Worm (Caenorhabditis elegans): ENCODE results near the gene sra-14.

sra-14 gene

DNA sequence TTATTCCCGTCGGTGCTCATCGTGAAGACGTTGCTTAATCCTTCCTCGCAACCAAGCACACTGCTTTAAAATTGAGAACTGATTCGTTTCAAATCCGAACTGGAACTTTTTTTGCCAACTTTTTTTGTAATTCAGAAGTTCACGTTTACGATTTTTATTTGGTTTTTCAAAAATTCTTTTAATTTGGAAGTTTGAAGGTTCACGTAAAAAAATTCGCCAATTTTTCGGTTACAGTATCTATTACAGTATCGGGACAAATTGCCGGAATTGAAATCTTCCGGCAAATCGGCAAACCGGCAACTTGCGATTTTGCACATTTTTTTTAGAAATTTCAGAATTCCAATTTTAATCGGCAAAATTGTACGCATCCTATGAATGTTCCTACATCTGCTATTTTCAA, 43.2 kb downstream of the sra-14 start, which contains the start of gene F58G1.3:
Gene F58G1.3, minus strand, starts transcription at position 101 of the 400 bp plus-strand sequence.
- TF ChIP-seq lim-7 (GFP tag; IDR thresholded peaks at IDR 0.05) = no peak
- no peak for TF ChIP-seq ceh-82 (tag; optimal IDR thresholded peaks at IDR 0.05)
- TF ChIP-seq hlh-11 (tag; optimal IDR thresholded peaks at IDR 0.05) = no peak
- TF ChIP-seq D1046.2 (GFP tag; IDR thresholded peaks at IDR 0.05) = no peak
- TF ChIP-seq unc-130 (GFP tag; optimal IDR thresholded peaks at IDR 0.05) = no peak
- no peak for TF ChIP-seq dpl-1 (GFP tag; optimal IDR thresholded peaks at IDR 0.05)
- no peak for TF ChIP-seq mes-2 (tag; optimal IDR thresholded peaks at IDR 0.05; ENCODE audit: poor library complexity, severe bottlenecking)
- TF ChIP-seq lir-3 (tag; optimal IDR thresholded peaks at IDR 0.05) = no peak
- TF ChIP-seq zfp-2 (tag; optimal IDR thresholded peaks at IDR 0.05) = no peak
- TF ChIP-seq ceh-20 (GFP tag; IDR thresholded peaks at IDR 0.05) = no peak
- no peak for TF ChIP-seq egl-43 (GFP tag; IDR thresholded peaks at IDR 0.05)

DNA sequence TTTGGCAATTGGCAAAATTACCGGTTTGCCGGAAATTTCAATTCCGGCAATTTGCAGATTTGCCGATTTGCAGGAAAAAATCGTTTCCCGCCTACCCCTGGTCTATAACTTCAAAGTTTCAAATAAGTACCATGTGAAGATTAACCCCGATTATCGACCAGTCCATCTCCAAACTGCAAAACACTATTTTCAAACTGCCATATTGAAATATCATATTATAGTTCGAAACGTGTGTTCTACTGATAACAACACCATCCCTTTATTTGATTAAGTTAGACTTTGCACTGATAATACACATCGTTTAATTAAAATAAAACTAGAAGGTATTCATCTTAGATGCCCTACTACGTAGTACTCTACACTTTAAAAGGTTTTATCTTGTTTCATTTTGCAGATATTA, 45.1 kb downstream of the sra-14 start:
- TF ChIP-seq egl-43 (GFP tag; IDR thresholded peaks at IDR 0.05) (no peak), unc-62 (GFP tag; optimal IDR thresholded peaks at IDR 0.05 in 1 of 2) (peak in 1 of 2 experiments; percentile 87), unc-62 (tag; optimal IDR thresholded peaks at IDR 0.05) (no peak), pqm-1 (tag; optimal IDR thresholded peaks at IDR 0.05) (peak; percentile 44), mxl-2 (GFP tag; conservative IDR thresholded peaks at IDR 0.05) (no peak), nhr-10 (tag; optimal IDR thresholded peaks at IDR 0.05) (no peak), dpl-1 (GFP tag; optimal IDR thresholded peaks at IDR 0.05) (no peak), lin-13 (GFP tag; optimal IDR thresholded peaks at IDR 0.05) (no peak), snpc-1.2 (GFP tag; IDR thresholded peaks at IDR 0.05) (no peak), spr-1 (tag; optimal IDR thresholded peaks at IDR 0.05) (no peak), dmd-6 (GFP tag; IDR thresholded peaks at IDR 0.05) (no peak), dmd-9 (GFP tag; IDR thresholded peaks at IDR 0.05) (no peak), zag-1 (tag; optimal IDR thresholded peaks at IDR 0.05) (no peak), spr-3 (GFP tag; optimal IDR thresholded peaks at IDR 0.05) (no peak), ceh-82 (tag; optimal IDR thresholded peaks at IDR 0.05) (no peak), zfp-2 (tag; optimal IDR thresholded peaks at IDR 0.05) (no peak), ceh-20 (GFP tag; IDR thresholded peaks at IDR 0.05) (no peak)

DNA sequence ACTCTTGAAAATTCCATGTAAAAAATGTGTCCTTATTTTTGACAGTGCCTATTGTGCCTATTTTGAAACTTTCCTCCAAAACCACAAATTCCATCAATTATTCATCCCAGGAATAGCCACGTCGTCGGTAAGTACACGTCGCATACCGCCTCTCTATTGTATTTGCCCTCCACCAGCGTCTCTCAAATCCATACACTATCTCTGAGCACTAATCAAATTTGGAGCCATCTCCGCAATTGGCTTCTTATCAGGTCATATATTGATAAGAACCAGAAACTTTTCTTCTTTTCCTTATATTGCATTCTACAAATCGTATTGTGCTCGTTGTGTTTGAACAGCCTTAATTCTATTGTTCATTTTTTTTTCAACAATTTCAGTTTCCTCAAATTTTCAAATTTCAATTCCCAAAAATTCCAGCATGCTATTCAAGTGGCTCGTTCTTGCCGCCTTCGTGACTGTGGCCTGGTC, 46.4 kb downstream of the sra-14 start, which contains the start of gene dct-18:
Gene dct-18, plus strand, starts transcription at position 418 of the 468 bp plus-strand sequence.
- TF ChIP-seq hlh-11 (tag; optimal IDR thresholded peaks at IDR 0.05) = peak; percentile 62
- 0 out of 2 replicates have a peak, but pooled peaks have one; percentile 20 for TF ChIP-seq php-3 (GFP tag; IDR thresholded peaks at IDR 0.05)
- TF ChIP-seq lim-7 (GFP tag; IDR thresholded peaks at IDR 0.05) = no peak
- TF ChIP-seq lin-13 (GFP tag; optimal IDR thresholded peaks at IDR 0.05) = no peak
- TF ChIP-seq hif-1 (tag; optimal IDR thresholded peaks at IDR 0.05) = no peak
- TF ChIP-seq nhr-41 (GFP tag; IDR thresholded peaks at IDR 0.05) = 0 out of 2 replicates have a peak, but pooled peaks have one; percentile 39
- no peak for TF ChIP-seq ZK546.5 (tag; optimal IDR thresholded peaks at IDR 0.05)
- TF ChIP-seq nhr-42 (GFP tag; IDR thresholded peaks at IDR 0.05) = no peak
- no peak for TF ChIP-seq F44E2.7 (GFP tag; IDR thresholded peaks at IDR 0.05)
- TF ChIP-seq daf-16 (GFP tag; optimal IDR thresholded peaks at IDR 0.05) = no peak
- peak; percentile 54 for TF ChIP-seq daf-16 (tag; optimal IDR thresholded peaks at IDR 0.05)
- TF ChIP-seq F37D6.2 (tag; optimal IDR thresholded peaks at IDR 0.05) = no peak
- peak; percentile 29 for TF ChIP-seq nhr-77 (tag; optimal IDR thresholded peaks at IDR 0.05)
- TF ChIP-seq madf-5 (GFP tag; IDR thresholded peaks at IDR 0.05) = no peak
- peak; percentile 66 for TF ChIP-seq dve-1 (tag; optimal IDR thresholded peaks at IDR 0.05; ENCODE audit: insufficient read depth)
- TF ChIP-seq F10B5.3 (tag; optimal IDR thresholded peaks at IDR 0.05) = no peak
- TF ChIP-seq dmd-6 (GFP tag; IDR thresholded peaks at IDR 0.05) = peak; percentile 48
- peak; percentile 77 for TF ChIP-seq pqm-1 (tag; optimal IDR thresholded peaks at IDR 0.05)
- 0 out of 2 replicates have a peak, but pooled peaks have one; percentile 15 for TF ChIP-seq lin-1 (GFP tag; IDR thresholded peaks at IDR 0.05)
- TF ChIP-seq ztf-7 (tag; optimal IDR thresholded peaks at IDR 0.05) = no peak
- TF ChIP-seq mxl-3 (GFP tag; optimal IDR thresholded peaks at IDR 0.05) = peak; percentile 0
- TF ChIP-seq nhr-28 (tag; optimal IDR thresholded peaks at IDR 0.05) = peak; percentile 88
- TF ChIP-seq mes-2 (tag; optimal IDR thresholded peaks at IDR 0.05; ENCODE audit: poor library complexity, severe bottlenecking) = no peak
- no peak for TF ChIP-seq Y105C5A.15 (GFP tag; IDR thresholded peaks at IDR 0.05)

All from whole organism, L4 larva.